Fruit fly (Drosophila melanogaster) whole organism, adult: ENCODE data around the gene PH4alphaEFB.

Experiments used
- CG11617 ChIP-seq: fragments of 200-800 bp; sonication (Bioruptor generic); optimal IDR thresholded peaks from 2 replicates; lab custom pipeline; 2017; ENCODE audit warnings: mild to moderate bottlenecking, missing biosample characterization, missing genetic modification reagents, missing genetic modification characterization
- CG12768 ChIP-seq: fragments of 200-800 bp; sonication (Bioruptor generic); optimal IDR thresholded peaks from 2 replicates; lab custom pipeline; 2017; ENCODE audit warnings: missing biosample characterization, missing genetic modification characterization, mild to moderate bottlenecking, moderate library complexity, missing genetic modification reagents
- CG14711 ChIP-seq: fragments of 200-800 bp; sonication (Bioruptor generic); optimal IDR thresholded peaks from 2 replicates; lab custom pipeline; 2018; ENCODE audit warnings: missing biosample characterization, mild to moderate bottlenecking, missing genetic modification characterization, moderate library complexity
- CG1620 ChIP-seq: fragments of 200-800 bp; sonication (Bioruptor generic); optimal IDR thresholded peaks from 2 replicates; lab custom pipeline; 2016; ENCODE audit warnings: missing biosample characterization, missing genetic modification characterization
- CG33017 ChIP-seq: fragments of 200-800 bp; sonication (Bioruptor generic); optimal IDR thresholded peaks from 2 replicates; lab custom pipeline; 2018; ENCODE audit warnings: missing biosample characterization, mild to moderate bottlenecking, missing genetic modification characterization, moderate library complexity
- CG5204 ChIP-seq: fragments of 200-800 bp; sonication (Bioruptor generic); optimal IDR thresholded peaks from 2 replicates; lab custom pipeline; 2016; ENCODE audit warnings: missing biosample characterization, missing genetic modification characterization
- CG7045 ChIP-seq: fragments of 200-800 bp; sonication (Bioruptor generic); optimal IDR thresholded peaks from 2 replicates; lab custom pipeline; 2017; ENCODE audit warnings: missing biosample characterization, mild to moderate bottlenecking, missing genetic modification characterization
- CG7101 ChIP-seq: fragments of 200-800 bp; sonication (Bioruptor generic); optimal IDR thresholded peaks from 2 replicates; lab custom pipeline; 2018; ENCODE audit warnings: missing biosample characterization, mild to moderate bottlenecking, missing genetic modification characterization, moderate library complexity
- Clk ChIP-seq: fragments of 200-800 bp; sonication (Bioruptor generic); optimal IDR thresholded peaks from 2 replicates; lab custom pipeline; 2017; ENCODE audit warnings: missing biosample characterization, missing genetic modification characterization
- Crg-1 ChIP-seq: fragments of 200-800 bp; sonication (Bioruptor generic); optimal IDR thresholded peaks from 2 replicates; lab custom pipeline; 2016; ENCODE audit warnings: missing biosample characterization, missing genetic modification characterization
- Hr96 ChIP-seq: fragments of 200-800 bp; sonication (Bioruptor generic); optimal IDR thresholded peaks from 2 replicates; lab custom pipeline; 2016; ENCODE audit warnings: missing biosample characterization, missing genetic modification characterization
- Mnt ChIP-seq: fragments of 200-800 bp; sonication (Bioruptor generic); optimal IDR thresholded peaks from 2 replicates; lab custom pipeline; 2016; ENCODE audit warnings: missing biosample characterization, mild to moderate bottlenecking, missing genetic modification characterization
- bab1 ChIP-seq: fragments of 200-800 bp; sonication (Bioruptor generic); optimal IDR thresholded peaks from 3 replicates; lab custom pipeline; 2019; ENCODE audit warnings: missing biosample characterization, mild to moderate bottlenecking, missing genetic modification characterization, moderate library complexity
- cic ChIP-seq: fragments of 200-800 bp; sonication (Bioruptor generic); optimal IDR thresholded peaks from 2 replicates; lab custom pipeline; 2017; ENCODE audit warnings: missing biosample characterization, mild to moderate bottlenecking, missing genetic modification characterization, moderate library complexity
- cnc ChIP-seq, 2 experiments: fragments of >200 bp; optimal IDR thresholded peaks; 2 replicates each; lab custom pipeline; 2017
- kay ChIP-seq: fragments of 200-800 bp; sonication (Bioruptor generic); peaks from one replicate; lab custom pipeline; 2016; ENCODE audit warnings: missing biosample characterization, missing genetic modification characterization, borderline replicate concordance
- ovo ChIP-seq: fragments of 200-800 bp; sonication (Bioruptor generic); optimal IDR thresholded peaks from 2 replicates; lab custom pipeline; 2016; ENCODE audit warnings: missing biosample characterization, missing genetic modification characterization
- pad ChIP-seq: fragments of 200-800 bp; sonication (Bioruptor generic); optimal IDR thresholded peaks from 3 replicates; lab custom pipeline; 2017; ENCODE audit warnings: missing biosample characterization, missing genetic modification characterization, mild to moderate bottlenecking, moderate library complexity, missing genetic modification reagents
- tj ChIP-seq: fragments of 200-800 bp; sonication (Bioruptor generic); optimal IDR thresholded peaks from 3 replicates; lab custom pipeline; 2017; ENCODE audit warnings: missing biosample characterization, mild to moderate bottlenecking, missing genetic modification characterization, moderate library complexity
- toe ChIP-seq: fragments of 200-800 bp; sonication (Bioruptor generic); optimal IDR thresholded peaks from 2 replicates; lab custom pipeline; 2016; ENCODE audit warnings: missing biosample characterization, missing genetic modification characterization

The PH4alphaEFB gene

DNA sequence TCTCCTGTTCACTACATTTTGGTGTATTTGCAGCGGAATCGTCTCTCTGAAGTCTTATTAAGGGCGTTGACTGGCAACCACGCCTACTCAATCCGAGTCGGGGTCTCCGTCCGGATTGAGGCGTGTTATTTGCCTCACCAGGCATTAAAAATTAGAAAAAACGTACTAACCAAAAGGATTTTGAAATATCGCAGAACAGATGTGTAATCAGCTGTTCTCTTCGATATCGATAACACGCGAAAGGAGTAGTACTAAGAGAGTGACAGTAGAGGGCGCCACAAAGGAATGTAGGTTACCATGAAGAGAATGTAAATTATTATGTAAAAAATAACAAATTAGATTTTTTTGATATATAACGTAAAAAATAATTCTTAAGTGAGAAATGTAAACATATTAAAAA lies 40.9 kb upstream of the PH4alphaEFB start, which contains the start of gene CG15536:
Gene CG15536 (minus strand): TSS at position 170 of the 400 bp plus-strand sequence.
- no peak for TF ChIP-seq kay (GFP tag; lab: Kevin White, UChicago)
- peak; percentile 19 for TF ChIP-seq bab1 (GFP tag; lab: Kevin White, UChicago)

DNA sequence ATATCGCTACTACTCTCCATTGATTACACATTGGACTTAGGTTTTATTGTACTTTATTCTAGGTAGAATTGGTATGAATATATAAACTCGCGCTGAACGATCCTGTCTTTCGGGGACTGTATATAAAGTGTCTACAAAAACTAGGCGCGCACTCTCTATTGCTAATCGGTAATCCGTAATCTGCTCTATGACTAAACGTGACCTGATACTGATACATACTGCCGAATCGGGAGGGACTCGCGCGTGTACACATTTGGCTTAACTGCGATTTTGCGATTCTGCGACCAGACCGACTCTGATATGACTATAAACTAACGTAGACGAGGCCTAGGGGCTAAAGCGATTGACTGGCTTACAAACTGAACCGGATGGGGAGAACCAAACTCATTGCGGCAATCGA lies 40.2 kb upstream of the PH4alphaEFB start:
- TF ChIP-seq CG12768, result peak; percentile 16
- TF ChIP-seq CG33017 (tag; lab: Kevin White, UChicago), result no peak

DNA sequence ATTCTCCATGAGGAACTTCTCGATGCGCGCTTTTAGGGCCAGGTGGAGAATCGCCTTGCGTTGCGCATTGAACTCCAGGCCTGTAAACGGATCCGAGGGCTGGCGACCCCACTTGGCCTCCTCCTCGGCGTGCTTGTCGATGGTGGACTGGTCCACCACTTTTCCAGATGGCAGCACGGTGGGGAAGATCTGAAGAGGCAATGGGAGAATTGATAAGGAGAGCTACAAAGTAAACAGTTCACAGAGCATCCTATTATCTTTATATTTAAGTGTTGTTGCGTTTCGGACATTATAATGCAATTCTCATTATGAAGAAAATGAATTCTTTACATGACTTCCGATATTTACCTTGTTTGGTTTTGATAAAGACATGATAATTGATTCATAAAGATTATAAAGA lies 39.2 kb upstream of the PH4alphaEFB start:
- TF ChIP-seq Mnt (GFP tag; lab: Kevin White, UChicago) (no peak), CG33017 (tag; lab: Kevin White, UChicago) (no peak), pad (GFP tag; lab: Kevin White, UChicago) (no peak), ovo (GFP tag; lab: Kevin White, UChicago) (no peak), CG5204 (GFP tag; lab: Kevin White, UChicago) (no peak), cic (GFP tag; lab: Kevin White, UChicago) (no peak), CG1620 (no peak), CG11617 (GFP tag; lab: Kevin White, UChicago) (no peak), Hr96 (GFP tag; lab: Kevin White, UChicago) (no peak), bab1 (GFP tag; lab: Kevin White, UChicago) (no peak), tj (GFP tag; lab: Kevin White, UChicago) (no peak), CG7045 (no peak), Clk (GFP tag; lab: Kevin White, UChicago) (no peak), toe (no peak), CG7101 (no peak), CG12768 (no peak), CG14711 (tag; lab: Kevin White, UChicago) (no peak), Crg-1 (GFP tag; lab: Kevin White, UChicago) (no peak)

DNA sequence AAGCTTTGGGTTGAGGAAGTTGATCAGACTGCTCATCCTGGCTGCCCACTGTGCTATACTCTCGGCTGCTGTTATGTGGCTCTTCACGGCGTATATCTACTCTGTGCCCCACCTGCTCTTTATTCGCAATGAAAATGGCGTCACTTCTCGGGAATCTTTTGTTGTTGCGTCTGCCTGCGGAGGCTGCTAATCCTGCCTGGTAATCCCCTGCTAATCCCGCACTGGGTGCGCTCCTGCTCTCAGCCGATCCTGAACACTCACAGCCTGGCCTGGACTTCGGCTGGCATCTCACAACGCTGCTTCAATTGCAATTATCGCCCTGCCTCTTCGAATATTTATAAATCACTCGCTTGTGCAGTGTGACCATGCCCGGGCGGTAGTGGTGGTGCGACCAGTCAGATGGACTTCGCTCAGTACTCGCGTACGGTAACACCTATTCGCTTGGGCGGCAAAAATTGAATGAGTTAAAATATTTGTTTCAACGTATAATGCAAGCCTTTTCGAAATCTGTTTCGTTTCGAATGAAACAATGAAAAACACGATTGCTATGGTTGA lies 38.0 kb upstream of the PH4alphaEFB start, which contains the start of gene CG2218:
Gene CG2218 (minus strand): TSS at position 472 of the 555 bp plus-strand sequence.
- TF ChIP-seq Mnt (GFP tag; lab: Kevin White, UChicago) (peak; percentile 39), ovo (GFP tag; lab: Kevin White, UChicago) (no peak), CG1620 (peak; percentile 1), CG7045 (peak; percentile 23), CG11617 (GFP tag; lab: Kevin White, UChicago) (peak; percentile 36), CG7101 (no peak), CG12768 (peak; percentile 83), CG33017 (tag; lab: Kevin White, UChicago) (peak; percentile 13), Hr96 (GFP tag; lab: Kevin White, UChicago) (peak; percentile 47), pad (GFP tag; lab: Kevin White, UChicago) (no peak), Clk (GFP tag; lab: Kevin White, UChicago) (no peak), Crg-1 (GFP tag; lab: Kevin White, UChicago) (no peak), cic (GFP tag; lab: Kevin White, UChicago) (peak; percentile 46), tj (GFP tag; lab: Kevin White, UChicago) (peak; percentile 15), toe (peak; percentile 80), bab1 (GFP tag; lab: Kevin White, UChicago) (peak; percentile 67), CG5204 (GFP tag; lab: Kevin White, UChicago) (peak; percentile 55)

DNA sequence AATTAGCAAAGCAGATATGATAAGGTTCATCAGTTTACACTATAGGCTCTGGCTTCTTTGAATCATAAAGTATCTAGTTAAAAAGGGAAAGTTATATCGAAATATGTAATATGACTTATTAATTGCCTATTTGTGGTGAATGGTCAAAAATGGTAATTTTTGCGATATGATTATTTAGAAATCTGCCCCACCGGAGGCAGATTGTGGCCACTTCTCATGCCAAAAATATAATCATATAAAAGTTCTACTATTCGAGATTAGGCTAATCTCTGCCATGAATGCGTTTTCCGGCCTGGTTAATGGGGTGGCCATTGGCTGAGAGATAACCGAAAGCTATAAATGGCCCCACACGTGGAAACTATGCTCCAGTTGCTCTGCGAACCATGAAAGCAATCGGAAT lies 37.4 kb upstream of the PH4alphaEFB start, which contains the start of gene CG15533:
Gene CG15533 (plus strand): TSS at position 362 of the 400 bp plus-strand sequence.
- TF ChIP-seq CG7045, result no peak
- TF ChIP-seq cnc (optimal IDR thresholded peaks at IDR 0.05; lab: Kevin White, UChicago), result no peak
- TF ChIP-seq CG1620, result no peak
- no peak for TF ChIP-seq Mnt (GFP tag; lab: Kevin White, UChicago)
- no peak for TF ChIP-seq kay (GFP tag; lab: Kevin White, UChicago)
- TF ChIP-seq ovo (GFP tag; lab: Kevin White, UChicago), result no peak
- TF ChIP-seq CG7101, result no peak
- TF ChIP-seq Crg-1 (GFP tag; lab: Kevin White, UChicago), result no peak
- TF ChIP-seq CG12768, result no peak
- TF ChIP-seq pad (GFP tag; lab: Kevin White, UChicago), result no peak
- TF ChIP-seq bab1 (GFP tag; lab: Kevin White, UChicago), result no peak
- TF ChIP-seq CG11617 (GFP tag; lab: Kevin White, UChicago), result no peak
- TF ChIP-seq CG14711 (tag; lab: Kevin White, UChicago), result no peak
- no peak for TF ChIP-seq CG5204 (GFP tag; lab: Kevin White, UChicago)
- TF ChIP-seq cic (GFP tag; lab: Kevin White, UChicago), result no peak
- TF ChIP-seq tj (GFP tag; lab: Kevin White, UChicago), result no peak
- no peak for TF ChIP-seq toe
- no peak for TF ChIP-seq Clk (GFP tag; lab: Kevin White, UChicago)
- no peak for TF ChIP-seq CG33017 (tag; lab: Kevin White, UChicago)

DNA sequence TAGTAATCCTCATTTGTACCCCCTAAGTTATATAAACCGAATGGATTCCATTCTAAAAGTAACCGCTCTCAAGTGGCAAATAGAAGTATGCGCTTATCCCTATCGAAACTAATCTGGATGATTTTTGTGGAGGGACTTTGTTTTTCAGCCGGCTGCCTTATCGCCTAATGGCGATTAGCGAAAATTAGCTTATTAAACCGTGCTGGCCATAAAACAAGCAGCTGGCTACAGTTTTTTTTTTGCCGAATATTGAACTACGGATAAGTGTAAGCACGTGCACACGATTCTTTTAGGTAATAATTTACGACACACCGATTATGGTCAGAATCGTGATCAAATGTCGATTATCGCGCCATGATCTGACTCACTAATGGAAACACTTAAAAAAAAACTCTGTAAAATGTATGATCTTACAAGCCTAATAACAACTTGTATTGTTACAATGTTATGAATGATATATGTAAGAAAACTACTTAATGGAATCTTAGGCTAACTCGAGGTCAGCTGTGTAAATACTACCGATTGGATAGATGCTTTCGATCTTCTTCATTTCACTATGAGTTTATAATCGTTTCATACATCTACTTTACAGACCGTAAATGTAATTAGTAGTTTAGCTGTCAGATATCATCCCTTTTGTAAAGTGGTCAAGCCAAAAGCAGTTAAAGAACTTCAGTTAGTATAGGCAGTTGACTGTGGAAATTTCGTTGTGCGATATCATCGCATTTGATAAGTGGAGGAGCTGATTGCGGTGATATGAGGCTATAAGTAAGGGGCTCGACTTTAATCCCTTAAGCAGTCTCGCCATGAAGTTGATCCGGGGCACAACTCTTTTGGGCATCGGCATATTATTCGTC lies 34.4 kb upstream of the PH4alphaEFB start, which contains the start of gene CG15534:
Gene CG15534 (plus strand): TSS at position 807 of the 857 bp plus-strand sequence.
- no peak for TF ChIP-seq pad (GFP tag; lab: Kevin White, UChicago)
- no peak for TF ChIP-seq CG11617 (GFP tag; lab: Kevin White, UChicago)
- TF ChIP-seq Hr96 (GFP tag; lab: Kevin White, UChicago), result no peak
- no peak for TF ChIP-seq Crg-1 (GFP tag; lab: Kevin White, UChicago)
- TF ChIP-seq Mnt (GFP tag; lab: Kevin White, UChicago), result no peak
- TF ChIP-seq CG1620, result no peak
- TF ChIP-seq CG5204 (GFP tag; lab: Kevin White, UChicago), result no peak
- no peak for TF ChIP-seq ovo (GFP tag; lab: Kevin White, UChicago)
- no peak for TF ChIP-seq cnc (optimal IDR thresholded peaks at IDR 0.05; lab: Kevin White, UChicago)
